Worm (Caenorhabditis elegans): Measurements from ENCODE around the gene Y54G2A.52.

- no peak for TF ChIP-seq nhr-12 (tag; optimal IDR thresholded peaks at IDR 0.05)
- no peak for TF ChIP-seq mdl-1 (tag; optimal IDR thresholded peaks at IDR 0.05)
- TF ChIP-seq ZK546.5 (tag; optimal IDR thresholded peaks at IDR 0.05): no peak
- no peak for TF ChIP-seq elt-2 (tag; optimal IDR thresholded peaks at IDR 0.05)
- TF ChIP-seq nhr-237 (tag; optimal IDR thresholded peaks at IDR 0.05): no peak
- no peak for TF ChIP-seq ceh-28 (tag; optimal IDR thresholded peaks at IDR 0.05)
- no peak for TF ChIP-seq ztf-4 (tag; optimal IDR thresholded peaks at IDR 0.05)
- TF ChIP-seq unc-62 (GFP tag; optimal IDR thresholded peaks at IDR 0.05): no peak
- no peak for TF ChIP-seq sea-2 (GFP tag; optimal IDR thresholded peaks at IDR 0.05)
- TF ChIP-seq pqm-1 (tag; optimal IDR thresholded peaks at IDR 0.05): no peak
- no peak for TF ChIP-seq pha-4 (tag; optimal IDR thresholded peaks at IDR 0.05)
- no peak for TF ChIP-seq zag-1 (tag; optimal IDR thresholded peaks at IDR 0.05)
- TF ChIP-seq fos-1 (tag; optimal IDR thresholded peaks at IDR 0.05): no peak
Measured at ce11 chrIV:2799389-2799788, 903 bp upstream of the Y54G2A.52 start, which contains the start of gene Y54G2A.10.
